Worm (Caenorhabditis elegans): ENCODE data around the gene micu-1.

micu-1 gene

DNA sequence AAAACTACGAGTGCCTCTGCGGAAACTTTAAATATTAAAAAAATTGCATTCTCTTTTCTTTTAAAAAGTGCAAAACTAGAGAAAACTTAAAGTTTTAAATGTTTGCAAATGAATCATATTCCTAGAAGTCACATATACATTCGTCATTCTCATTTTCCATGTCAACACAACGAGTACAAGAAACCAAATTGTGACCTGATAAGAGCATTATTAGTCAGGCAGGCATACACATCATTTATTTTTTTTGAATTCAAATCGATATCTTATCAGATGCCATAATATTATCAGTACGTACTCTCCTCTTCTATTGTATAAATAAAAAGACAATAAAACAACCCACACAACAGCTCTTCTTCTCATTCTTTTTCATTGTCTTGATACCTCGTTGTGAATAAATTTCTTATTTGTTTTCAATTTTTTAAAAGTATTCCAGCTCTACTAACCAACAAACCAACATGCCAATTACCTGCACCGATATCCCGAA is 49.5 kb downstream of the micu-1 start, which contains the start of gene W02A2.9:
Gene W02A2.9, plus strand, starts transcription at position 434 of the 484 bp plus-strand sequence.
- TF ChIP-seq hmbx-1 (tag; optimal IDR thresholded peaks at IDR 0.05): no peak
- TF ChIP-seq flt-1 (GFP tag; IDR thresholded peaks at IDR 0.05): no peak
- no peak for TF ChIP-seq sea-1 (GFP tag; conservative IDR thresholded peaks at IDR 0.05)
- no peak for TF ChIP-seq pes-1 (GFP tag; IDR thresholded peaks at IDR 0.05)
- TF ChIP-seq hmg-4 (GFP tag; optimal IDR thresholded peaks at IDR 0.05): no peak
- no peak for TF ChIP-seq scrt-1 (GFP tag; IDR thresholded peaks at IDR 0.05)
- no peak for TF ChIP-seq ceh-13 (GFP tag; optimal IDR thresholded peaks at IDR 0.05)
- TF ChIP-seq aly-1 (tag; optimal IDR thresholded peaks at IDR 0.05): no peak
- no peak for TF ChIP-seq tbx-37 (GFP tag; conservative IDR thresholded peaks at IDR 0.05)
- TF ChIP-seq hnd-1 (tag; optimal IDR thresholded peaks at IDR 0.05): no peak

DNA sequence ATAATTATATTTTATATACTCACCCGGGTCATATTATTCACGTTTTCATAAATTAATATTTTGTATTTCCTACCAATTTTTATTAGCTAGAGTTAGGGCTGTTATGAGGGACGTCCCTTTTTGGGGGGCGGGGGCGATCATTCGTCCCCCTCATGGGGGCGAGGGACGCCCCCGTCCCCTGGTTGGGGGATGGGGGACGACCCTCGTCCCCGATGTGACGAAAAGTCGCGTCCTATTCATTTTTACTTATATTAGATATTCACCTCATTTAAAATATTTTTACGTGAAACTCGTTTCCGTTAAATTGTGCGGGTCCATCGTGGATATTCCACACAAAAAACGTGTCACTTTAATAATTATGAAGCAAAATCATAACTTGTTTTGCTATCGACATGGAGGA is 50.9 kb downstream of the micu-1 start, which contains the start of gene W02A2.12:
Gene W02A2.12, minus strand, starts transcription at position 240 of the 400 bp plus-strand sequence.
- no peak for TF ChIP-seq tbx-11 (GFP tag; IDR thresholded peaks at IDR 0.05)
- TF ChIP-seq ceh-13 (GFP tag; optimal IDR thresholded peaks at IDR 0.05): no peak
- no peak for TF ChIP-seq F13C5.2 (tag; optimal IDR thresholded peaks at IDR 0.05)
- TF ChIP-seq ets-7 (tag; optimal IDR thresholded peaks at IDR 0.05): no peak
- no peak for TF ChIP-seq hmbx-1 (tag; optimal IDR thresholded peaks at IDR 0.05)
- no peak for TF ChIP-seq flt-1 (GFP tag; IDR thresholded peaks at IDR 0.05)
- TF ChIP-seq ama-1 (optimal IDR thresholded peaks at IDR 0.05): no peak
- TF ChIP-seq B0310.2 (tag; optimal IDR thresholded peaks at IDR 0.05): no peak
- TF ChIP-seq ceh-36 (tag; optimal IDR thresholded peaks at IDR 0.05): no peak
- TF ChIP-seq aly-1 (tag; optimal IDR thresholded peaks at IDR 0.05): no peak
- TF ChIP-seq pes-1 (GFP tag; IDR thresholded peaks at IDR 0.05): no peak
- no peak for TF ChIP-seq tbx-37 (GFP tag; conservative IDR thresholded peaks at IDR 0.05)
- no peak for TF ChIP-seq hnd-1 (tag; optimal IDR thresholded peaks at IDR 0.05)
- TF ChIP-seq tra-4 (tag; optimal IDR thresholded peaks at IDR 0.05): no peak
- no peak for TF ChIP-seq hmg-4 (GFP tag; optimal IDR thresholded peaks at IDR 0.05)
- TF ChIP-seq sea-1 (GFP tag; conservative IDR thresholded peaks at IDR 0.05): no peak
- no peak for TF ChIP-seq scrt-1 (GFP tag; IDR thresholded peaks at IDR 0.05)

Data from whole organism, early embryonic.